Fruit fly (Drosophila melanogaster) whole organism, prepupa: ENCODE measurements around the gene smal.
A peak's percentile ranks its signal among the peaks of the same experiment; 100 is the strongest.

Experiments
- CG10669 ChIP-seq: fragments of 200-800 bp; sonication (Bioruptor generic); optimal IDR thresholded peaks from 3 replicates; lab custom pipeline; 2018; ENCODE audit warnings: missing biosample characterization, mild to moderate bottlenecking, missing genetic modification characterization, moderate library complexity
- CG11294 ChIP-seq: fragments of 200-800 bp; sonication (Bioruptor generic); IDR thresholded peaks from 2 replicates; pipeline ENCODE4 v1.3.6; 2022; ENCODE audit warnings: missing biosample characterization, missing genetic modification characterization
- CG11902 ChIP-seq: fragments of 200-800 bp; sonication (Bioruptor generic); optimal IDR thresholded peaks from 3 replicates; lab custom pipeline; 2016; ENCODE audit warnings: missing biosample characterization, missing genetic modification characterization
- CG1621 ChIP-seq: fragments of 200-800 bp; sonication (Bioruptor generic); optimal IDR thresholded peaks from 3 replicates; lab custom pipeline; 2018; ENCODE audit warnings: missing biosample characterization, mild to moderate bottlenecking, missing genetic modification characterization
- CG3032 ChIP-seq: fragments of 200-800 bp; optimal IDR thresholded peaks from 2 replicates; lab custom pipeline; 2019; ENCODE audit warnings: missing biosample characterization, mild to moderate bottlenecking, missing genetic modification characterization, moderate library complexity
- CG31627 ChIP-seq: fragments of 200-800 bp; sonication (Bioruptor generic); optimal IDR thresholded peaks from 3 replicates; lab custom pipeline; 2016; ENCODE audit warnings: missing biosample characterization, missing genetic modification characterization
- CG32006 ChIP-seq: fragments of 200-800 bp; sonication (Bioruptor generic); optimal IDR thresholded peaks from 3 replicates; lab custom pipeline; 2017; ENCODE audit warnings: missing biosample characterization, mild to moderate bottlenecking, missing genetic modification characterization
- CG3919 ChIP-seq: fragments of 200-800 bp; sonication (Bioruptor generic); optimal IDR thresholded peaks from 3 replicates; lab custom pipeline; 2016; ENCODE audit warnings: missing biosample characterization, missing genetic modification characterization
- CG6163 ChIP-seq: fragments of 200-800 bp; sonication (Bioruptor generic); IDR thresholded peaks from 3 replicates; pipeline ENCODE4 v1.3.6; 2022; ENCODE audit warnings: missing biosample characterization, missing genetic modification characterization
- CG6276 ChIP-seq: fragments of 200-800 bp; sonication (Bioruptor generic); optimal IDR thresholded peaks from 2 replicates; lab custom pipeline; 2017; ENCODE audit warnings: missing biosample characterization, mild to moderate bottlenecking, missing genetic modification characterization
- CG6792 ChIP-seq: fragments of 200-800 bp; sonication (Bioruptor generic); optimal IDR thresholded peaks from 3 replicates; lab custom pipeline; 2016; ENCODE audit warnings: missing biosample characterization, missing genetic modification characterization
- CG6808 ChIP-seq: fragments of 200-800 bp; sonication (Bioruptor generic); optimal IDR thresholded peaks from 3 replicates; lab custom pipeline; 2017; ENCODE audit warnings: missing biosample characterization, missing genetic modification characterization, mild to moderate bottlenecking, moderate library complexity, missing genetic modification reagents
- CG8119 ChIP-seq: fragments of 200-800 bp; sonication (Bioruptor generic); IDR thresholded peaks from 3 replicates; pipeline ENCODE4 v1.3.6; 2022; ENCODE audit warnings: missing biosample characterization, missing genetic modification characterization
- CG9139 ChIP-seq: fragments of 200-800 bp; sonication (Bioruptor generic); optimal IDR thresholded peaks from 3 replicates; lab custom pipeline; 2017; ENCODE audit warnings: missing biosample characterization, mild to moderate bottlenecking, missing genetic modification characterization
- Eip78C ChIP-seq: fragments of 200-800 bp; sonication (Bioruptor generic); peaks from one replicate; lab custom pipeline; 2016; ENCODE audit warnings: missing biosample characterization, missing genetic modification characterization
- Gug ChIP-seq: fragments of 200-800 bp; sonication (Bioruptor generic); IDR thresholded peaks from 2 replicates; pipeline ENCODE4 v1.3.6; 2022; ENCODE audit warnings: missing biosample characterization, missing genetic modification characterization
- Hr39 ChIP-seq: fragments of 200-800 bp; sonication (Bioruptor generic); optimal IDR thresholded peaks from 2 replicates; lab custom pipeline; 2016; ENCODE audit warnings: missing biosample characterization, missing genetic modification characterization
- Hr4 ChIP-seq: fragments of 200-800 bp; sonication (Bioruptor generic); optimal IDR thresholded peaks from 3 replicates; lab custom pipeline; 2016; ENCODE audit warnings: missing biosample characterization, missing genetic modification characterization
- Met ChIP-seq: fragments of 200-800 bp; sonication (Bioruptor generic); optimal IDR thresholded peaks from 3 replicates; lab custom pipeline; 2016; ENCODE audit warnings: missing biosample characterization, missing genetic modification characterization
- OdsH ChIP-seq: fragments of 200-800 bp; sonication (Bioruptor generic); optimal IDR thresholded peaks from 3 replicates; lab custom pipeline; 2016; ENCODE audit warnings: missing biosample characterization, missing genetic modification characterization
- Smox ChIP-seq: fragments of 200-800 bp; sonication (Bioruptor generic); optimal IDR thresholded peaks from 3 replicates; lab custom pipeline; 2016; ENCODE audit warnings: missing biosample characterization, missing genetic modification characterization
- Sox102F ChIP-seq: fragments of 200-800 bp; sonication (Bioruptor generic); optimal IDR thresholded peaks from 2 replicates; lab custom pipeline; 2016; ENCODE audit warnings: missing biosample characterization, mild to moderate bottlenecking, missing genetic modification characterization
- Sox14 ChIP-seq: fragments of 200-800 bp; sonication (Bioruptor generic); optimal IDR thresholded peaks from 3 replicates; lab custom pipeline; 2016; ENCODE audit warnings: missing biosample characterization, missing genetic modification characterization
- cyc ChIP-seq: fragments of 200-800 bp; sonication (Bioruptor generic); optimal IDR thresholded peaks from 3 replicates; lab custom pipeline; 2016; ENCODE audit warnings: missing biosample characterization, missing genetic modification characterization
- dsx ChIP-seq: fragments of 200-800 bp; optimal IDR thresholded peaks from 3 replicates; lab custom pipeline; 2019; ENCODE audit warnings: missing biosample characterization, mild to moderate bottlenecking, missing genetic modification characterization, moderate library complexity; ENCODE audit not compliant: poor library complexity, severe bottlenecking
- eg ChIP-seq: fragments of 200-800 bp; sonication (Bioruptor generic); IDR thresholded peaks from 3 replicates; pipeline ENCODE4 v1.3.6; 2022; ENCODE audit warnings: missing biosample characterization, missing genetic modification characterization
- esn ChIP-seq: fragments of 200-800 bp; sonication (Bioruptor generic); optimal IDR thresholded peaks from 2 replicates; lab custom pipeline; 2016; ENCODE audit warnings: missing biosample characterization, mild to moderate bottlenecking, missing genetic modification characterization, moderate library complexity
- fd85E ChIP-seq: fragments of 200-800 bp; sonication (Bioruptor generic); optimal IDR thresholded peaks from 3 replicates; lab custom pipeline; 2016; ENCODE audit warnings: missing biosample characterization, missing genetic modification characterization
- fkh ChIP-seq: fragments of 200-800 bp; sonication (Bioruptor generic); optimal IDR thresholded peaks from 3 replicates; lab custom pipeline; 2017; ENCODE audit warnings: missing biosample characterization, mild to moderate bottlenecking, missing genetic modification characterization, moderate library complexity
- net ChIP-seq: fragments of 200-800 bp; sonication (Bioruptor generic); optimal IDR thresholded peaks from 3 replicates; lab custom pipeline; 2016; ENCODE audit warnings: missing biosample characterization, missing genetic modification characterization
- pdm3 ChIP-seq: fragments of 200-800 bp; sonication (Bioruptor generic); optimal IDR thresholded peaks from 3 replicates; lab custom pipeline; 2016; ENCODE audit warnings: missing biosample characterization, missing genetic modification characterization
- salr ChIP-seq, 2 experiments: fragments of 200-800 bp; sonication (Bioruptor generic); optimal IDR thresholded peaks; 3 replicates each; lab custom pipeline; 2016 to 2018; ENCODE audit warnings: missing biosample characterization in 2 of 2, missing genetic modification characterization in 2 of 2, mild to moderate bottlenecking in 1 of 2
- spab ChIP-seq: fragments of 200-800 bp; sonication (Bioruptor generic); optimal IDR thresholded peaks from 2 replicates; lab custom pipeline; 2017; ENCODE audit warnings: missing biosample characterization, mild to moderate bottlenecking, missing genetic modification characterization, missing genetic modification reagents
- topi ChIP-seq: fragments of 200-800 bp; sonication (Bioruptor generic); optimal IDR thresholded peaks from 3 replicates; lab custom pipeline; 2016; ENCODE audit warnings: missing biosample characterization, missing genetic modification characterization
- vri ChIP-seq: fragments of 200-800 bp; sonication (Bioruptor generic); optimal IDR thresholded peaks from 3 replicates; lab custom pipeline; 2016; ENCODE audit warnings: missing biosample characterization, mild to moderate bottlenecking, missing genetic modification characterization

Gene smal

DNA sequence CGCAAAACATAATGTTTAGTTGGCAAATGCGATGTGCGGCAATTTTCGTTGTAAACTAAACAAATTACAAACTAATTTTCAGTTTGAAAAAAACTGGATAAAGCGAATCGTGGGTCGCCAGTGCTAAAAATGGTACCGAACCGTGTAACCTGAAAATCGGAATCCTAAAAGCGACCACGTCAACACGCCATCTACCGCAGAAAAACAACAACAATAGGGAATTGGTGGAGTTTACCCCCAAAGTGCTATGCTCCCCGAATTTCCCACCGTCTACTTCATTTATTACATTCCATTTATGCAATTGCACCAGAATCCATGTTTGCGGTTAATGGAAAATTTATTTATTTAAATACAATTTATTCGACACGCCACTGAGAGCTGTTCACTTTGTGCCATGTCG lies 5.9 kb upstream of the smal start:
- TF ChIP-seq salr (GFP tag; optimal IDR thresholded peaks at IDR 0.05; lab: Kevin White, UChicago) (no peak), Sox14 (no peak), CG31627 (GFP tag; lab: Kevin White, UChicago) (no peak), CG11294 (GFP tag; lab: Robert Waterston, UW) (no peak), CG3919 (GFP tag; lab: Kevin White, UChicago) (no peak)

DNA sequence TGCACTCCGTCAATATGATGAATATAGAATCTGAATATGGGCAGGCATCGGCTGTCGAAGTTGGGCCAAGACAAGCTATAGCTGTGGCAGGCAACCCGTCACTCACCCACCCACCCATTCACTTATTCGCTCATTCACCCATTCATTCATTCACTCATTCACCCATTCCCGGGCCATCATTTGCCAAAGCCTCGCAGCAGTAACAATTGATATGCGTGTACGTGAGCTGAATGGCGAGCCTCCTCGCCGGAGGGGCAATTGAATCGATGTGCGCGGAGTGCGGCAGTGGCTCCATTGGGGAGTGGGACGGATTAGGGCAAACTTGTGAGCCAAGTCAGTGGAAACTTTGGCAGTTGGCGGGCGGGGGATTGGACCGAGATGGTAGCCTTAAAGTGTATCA lies 2.5 kb upstream of the smal start:
- TF ChIP-seq OdsH, result no peak
- no peak for TF ChIP-seq Gug (GFP tag; lab: Robert Waterston, UW)
- TF ChIP-seq Eip78C, result no peak
- no peak for TF ChIP-seq CG3032
- no peak for TF ChIP-seq Hr4 (GFP tag; lab: Kevin White, UChicago)
- no peak for TF ChIP-seq vri (GFP tag; lab: Kevin White, UChicago)
- no peak for TF ChIP-seq eg (GFP tag; lab: Robert Waterston, UW)
- TF ChIP-seq CG32006, result no peak
- no peak for TF ChIP-seq spab (GFP tag; lab: Kevin White, UChicago)
- no peak for TF ChIP-seq CG11902 (GFP tag; lab: Kevin White, UChicago)
- no peak for TF ChIP-seq Smox (GFP tag; lab: Kevin White, UChicago)
- TF ChIP-seq pdm3 (GFP tag; lab: Kevin White, UChicago), result no peak
- no peak for TF ChIP-seq net
- no peak for TF ChIP-seq CG8119 (GFP tag; lab: Robert Waterston, UW)
- TF ChIP-seq CG6276 (GFP tag; lab: Kevin White, UChicago), result no peak
- no peak for TF ChIP-seq CG6808 (GFP tag; lab: Kevin White, UChicago)
- no peak for TF ChIP-seq CG6792 (GFP tag; lab: Kevin White, UChicago)
- TF ChIP-seq topi (GFP tag; lab: Kevin White, UChicago), result no peak
- TF ChIP-seq fd85E, result no peak
- TF ChIP-seq Hr39, result no peak

DNA sequence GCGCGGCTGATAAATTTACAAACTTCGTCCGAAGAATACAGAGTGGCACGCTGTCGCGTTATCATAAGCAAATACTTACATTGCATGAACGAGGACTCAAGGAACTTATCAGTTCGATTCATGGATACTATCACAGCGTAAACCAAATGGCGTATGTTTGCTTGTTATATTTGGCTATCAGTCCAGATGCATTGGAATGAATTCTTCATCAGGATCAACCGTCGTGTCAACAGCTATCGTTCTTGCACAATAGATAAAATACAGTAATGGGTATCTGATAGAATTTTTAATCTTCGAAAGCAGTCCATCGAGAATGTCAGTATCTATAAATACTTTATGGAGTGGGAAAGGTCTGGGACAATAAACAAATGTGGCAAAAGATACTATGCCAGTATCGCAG lies 1.8 kb upstream of the smal start:
- TF ChIP-seq CG3919 (GFP tag; lab: Kevin White, UChicago), result no peak
- no peak for TF ChIP-seq CG10669 (GFP tag; lab: Kevin White, UChicago)
- peak; percentile 60 for TF ChIP-seq fkh (GFP tag; lab: Kevin White, UChicago)
- TF ChIP-seq, all 60 proteins: peak for 1

DNA sequence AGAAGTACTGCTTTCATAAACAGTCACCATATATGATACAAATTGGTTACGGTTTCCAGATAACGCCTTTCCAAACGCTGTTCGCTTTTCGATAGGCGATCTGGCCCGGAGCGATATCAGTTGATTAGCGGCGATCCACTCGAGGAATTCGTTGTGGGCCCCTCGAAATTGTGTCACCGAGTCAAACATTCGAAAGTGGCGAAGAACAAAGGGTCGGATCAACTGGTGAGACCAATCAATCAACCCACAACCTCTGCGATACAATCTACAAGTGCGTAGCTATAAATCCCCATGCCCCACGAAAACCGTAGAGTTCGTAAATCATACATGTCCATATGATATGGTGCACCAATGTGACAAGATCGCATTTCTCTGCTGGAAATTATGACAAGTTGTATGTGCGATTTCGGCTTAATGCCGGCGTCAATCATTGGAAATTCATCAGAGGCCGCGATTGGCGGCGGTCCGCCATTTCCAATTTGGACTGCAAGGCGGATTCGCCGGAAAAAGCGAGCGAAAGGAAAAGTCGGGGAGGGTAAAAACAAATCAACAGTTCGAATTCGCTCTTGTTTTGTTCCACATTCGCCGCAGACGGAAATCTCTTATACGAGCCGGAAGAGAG lies 704 bp upstream of the smal start:
- no peak for TF ChIP-seq CG6163 (GFP tag; lab: Robert Waterston, UW)
- peak; percentile 24 for TF ChIP-seq vri (GFP tag; lab: Kevin White, UChicago)
- TF ChIP-seq eg (GFP tag; lab: Robert Waterston, UW), result no peak

DNA sequence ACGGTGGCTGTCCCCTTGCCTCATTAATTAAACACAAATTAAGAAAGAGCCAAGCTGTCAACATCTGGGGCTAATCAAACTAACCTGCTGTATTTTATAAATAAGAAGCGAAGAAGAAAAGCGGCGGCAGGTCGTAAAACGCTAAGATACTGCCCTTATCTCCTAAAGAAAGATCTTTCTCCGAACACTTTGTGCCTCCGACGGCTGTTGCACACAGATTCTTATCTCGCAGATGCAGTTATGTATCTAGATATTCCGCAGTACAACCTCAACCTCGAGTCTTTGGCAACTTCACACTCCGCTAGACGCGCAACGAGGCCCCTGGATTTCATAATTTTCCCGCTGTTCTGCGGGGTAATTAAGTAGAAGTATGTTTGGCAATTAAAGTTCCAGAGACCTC lies 1.1 kb downstream of the smal start:
- TF ChIP-seq dsx (no peak), cyc (GFP tag; lab: Kevin White, UChicago) (no peak), CG32006 (no peak), Met (GFP tag; lab: Kevin White, UChicago) (no peak), CG9139 (GFP tag; lab: Kevin White, UChicago) (no peak), CG11294 (GFP tag; lab: Robert Waterston, UW) (no peak), Sox14 (no peak), CG1621 (tag; lab: Kevin White, UChicago) (no peak), Sox102F (GFP tag; lab: Kevin White, UChicago) (no peak), esn (no peak)
